Worm (Caenorhabditis elegans): ENCODE data around the gene C30G7.3.

C30G7.3 gene

ce11 chrV:14895557-14895956, 49.9 kb downstream of the C30G7.3 start, which contains the start of gene mpst-3:
mpst-3 (plus strand) TSS chrV:14895647.
- TF ChIP-seq ets-7 (tag; optimal IDR thresholded peaks at IDR 0.05) (no peak), B0310.2 (tag; optimal IDR thresholded peaks at IDR 0.05) (no peak), scrt-1 (GFP tag; IDR thresholded peaks at IDR 0.05) (no peak), hnd-1 (tag; optimal IDR thresholded peaks at IDR 0.05) (no peak), hmg-4 (GFP tag; optimal IDR thresholded peaks at IDR 0.05) (no peak), hmbx-1 (tag; optimal IDR thresholded peaks at IDR 0.05) (no peak), sea-1 (GFP tag; conservative IDR thresholded peaks at IDR 0.05) (no peak), ceh-36 (tag; optimal IDR thresholded peaks at IDR 0.05) (no peak), ama-1 (optimal IDR thresholded peaks at IDR 0.05) (no peak)

DNA sequence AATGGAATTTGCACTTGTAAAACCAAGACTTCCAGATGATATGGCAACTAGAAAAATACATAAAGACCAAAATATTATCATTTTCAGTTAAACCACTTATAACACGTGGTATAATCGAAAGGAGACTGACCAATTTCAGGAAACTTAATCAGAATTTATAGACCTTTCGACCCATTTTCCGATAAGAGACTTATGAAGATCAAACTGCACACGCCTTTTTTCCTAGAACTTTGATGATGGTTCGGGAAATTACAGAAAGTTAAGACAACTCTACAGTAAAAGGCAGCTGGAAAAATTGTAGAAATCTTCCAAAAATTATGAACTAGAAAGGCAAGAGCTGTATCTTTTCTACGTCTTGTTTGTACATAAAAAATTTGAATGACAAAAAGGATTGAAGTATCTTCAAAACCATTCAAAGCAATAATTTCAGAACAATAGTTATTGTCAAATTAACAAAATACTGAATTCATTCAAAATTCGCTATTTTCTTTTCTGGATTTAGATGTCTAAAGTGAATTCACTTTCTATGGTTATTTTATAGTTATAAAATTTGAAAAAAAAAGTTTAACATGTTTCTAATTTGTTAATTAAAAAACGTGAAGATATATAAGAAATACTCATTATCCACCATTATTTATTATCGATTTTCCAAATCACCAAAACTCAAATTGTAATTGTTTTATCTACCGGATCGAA, 52.0 kb downstream of the C30G7.3 start, which contains the start of the genes mpst-2 and H12D21.5:
Gene mpst-2 (minus strand): TSS at position 101 of the 696 bp plus-strand sequence.
Gene H12D21.5 (plus strand): TSS at position 646 of the 696 bp plus-strand sequence.
- TF ChIP-seq tbx-11 (GFP tag; IDR thresholded peaks at IDR 0.05) (no peak), F13C5.2 (tag; optimal IDR thresholded peaks at IDR 0.05) (no peak), ceh-36 (tag; optimal IDR thresholded peaks at IDR 0.05) (no peak), ceh-13 (GFP tag; optimal IDR thresholded peaks at IDR 0.05) (no peak), ets-7 (tag; optimal IDR thresholded peaks at IDR 0.05) (no peak), pes-1 (GFP tag; IDR thresholded peaks at IDR 0.05) (no peak)

Data from whole organism, early embryonic.